Worm (Caenorhabditis elegans) whole organism, young adult: Measurements from ENCODE around the gene hpo-8.

Experiments
- ZK185.1 ChIP-seq: sonication (generic microtip); optimal IDR thresholded peaks from 2 replicates; lab custom pipeline; 2016; ENCODE audit warnings: mild to moderate bottlenecking, missing genetic modification characterization, missing compliant biosample characterization; ENCODE audit not compliant: poor library complexity, severe bottlenecking
- ama-1 ChIP-seq, 3 experiments: fragments of 150-350 bp in 1 of 3; sonication (generic microtip) in 2 of 3; optimal IDR thresholded peaks; 2 replicates each; lab custom pipeline; 2014 to 2018; ENCODE audit warnings: missing biosample characterization in 2 of 3, missing genetic modification characterization in 2 of 3, missing genetic modification reagents in 2 of 3
- cebp-1 ChIP-seq, 2 experiments: fragments of 200-800 bp in 1 of 2; sonication (Bioruptor generic) in 1 of 2; sonication (generic microtip) in 1 of 2; IDR thresholded peaks in 1 of 2; optimal IDR thresholded peaks in 1 of 2; 2 replicates each; pipeline versions ENCODE4 v1.3.6 to Lab custom; 2017 to 2022; ENCODE audit warnings: missing compliant biosample characterization in 2 of 2, missing genetic modification characterization in 2 of 2, mild to moderate bottlenecking in 1 of 2, missing genetic modification reagents in 1 of 2, moderate library complexity in 1 of 2
- him-1 ChIP-seq: sonication (generic microtip); optimal IDR thresholded peaks from 2 replicates; lab custom pipeline; 2016; ENCODE audit warnings: missing genotype, missing genetic modification reagents, missing genetic modification characterization, missing compliant biosample characterization
- mes-4 ChIP-seq: sonication (generic microtip); optimal IDR thresholded peaks from 2 replicates; lab custom pipeline; 2016; ENCODE audit warnings: missing genotype, missing genetic modification characterization, missing compliant biosample characterization
- nfya-1 ChIP-seq: sonication (generic microtip); optimal IDR thresholded peaks from 2 replicates; lab custom pipeline; 2017; ENCODE audit warnings: antibody characterized with exemption, missing compliant biosample characterization, missing genetic modification characterization, borderline replicate concordance; ENCODE audit not compliant: insufficient read depth
- somi-1 ChIP-seq: fragments of 200-800 bp; sonication (Bioruptor generic); optimal IDR thresholded peaks from 2 replicates; lab custom pipeline; 2018; ENCODE audit warnings: mild to moderate bottlenecking, missing genetic modification characterization, missing compliant biosample characterization
- unc-130 ChIP-seq: sonication (generic microtip); optimal IDR thresholded peaks from 2 replicates; lab custom pipeline; 2016; ENCODE audit warnings: missing genetic modification reagents, missing genetic modification characterization, missing compliant biosample characterization
- unc-62 ChIP-seq: fragments of 150-350 bp; optimal IDR thresholded peaks from 2 replicates; lab custom pipeline; 2014; ENCODE audit warnings: missing biosample characterization, missing genetic modification reagents, missing genetic modification characterization
- zfh-2 ChIP-seq: fragments of 200-800 bp; sonication (Bioruptor generic); conservative IDR thresholded peaks from 2 replicates; pipeline ENCODE4 v1.3.6; 2022; ENCODE audit warnings: missing genetic modification reagents, missing genetic modification characterization, missing compliant biosample characterization
- zim-3 ChIP-seq: sonication (generic microtip); optimal IDR thresholded peaks from 2 replicates; lab custom pipeline; 2017; ENCODE audit warnings: mild to moderate bottlenecking, missing genetic modification characterization, moderate library complexity, missing compliant biosample characterization
- ztf-28 ChIP-seq: fragments of 200-800 bp; sonication (Bioruptor generic); IDR thresholded peaks from 2 replicates; pipeline ENCODE4 v1.3.6; 2022; ENCODE audit warnings: missing genetic modification reagents, missing genetic modification characterization, missing compliant biosample characterization

DNA sequence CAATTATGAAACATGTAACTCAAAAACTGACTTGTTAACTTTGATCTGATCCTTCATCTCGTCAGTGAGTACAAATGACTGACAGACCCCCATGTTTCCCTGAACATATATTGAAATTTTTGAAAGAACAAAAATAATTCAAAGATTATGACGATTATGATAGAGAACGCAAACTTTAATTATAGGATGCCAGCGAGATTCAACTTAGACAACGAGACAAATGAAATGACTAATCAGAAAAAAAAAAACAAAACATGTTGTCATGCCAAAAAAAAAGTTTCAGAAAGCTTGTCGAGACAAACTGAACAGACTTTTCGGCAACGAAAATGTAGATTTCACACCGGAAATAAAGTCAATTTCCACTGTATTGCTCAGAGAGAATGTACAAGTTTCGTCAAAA lies 15.6 kb downstream of the hpo-8 start, which contains the start of gene gpa-10:
- TF ChIP-seq ZK185.1 (tag; lab: Kevin White, UChicago) (no peak), nfya-1 (tag; lab: Kevin White, UChicago) (no peak), zim-3 (no peak), somi-1 (GFP tag; lab: Kevin White, UChicago) (no peak), ztf-28 (GFP tag; lab: Robert Waterston, UW) (no peak), unc-130 (GFP tag; lab: Kevin White, UChicago) (no peak), zfh-2 (GFP tag; lab: Robert Waterston, UW) (no peak), mes-4 (tag; lab: Kevin White, UChicago) (no peak), him-1 (tag; lab: Kevin White, UChicago) (no peak), unc-62 (GFP tag; lab: Kevin White, UChicago) (no peak), cebp-1 (GFP tag; IDR thresholded peaks at IDR 0.05; lab: Robert Waterston, UW) (no peak), cebp-1 (tag; optimal IDR thresholded peaks at IDR 0.05; lab: Kevin White, UChicago) (no peak), ama-1 (optimal IDR thresholded peaks at IDR 0.05; lab: Kevin White, UChicago) (no peak), ama-1 (GFP tag; optimal IDR thresholded peaks at IDR 0.05; lab: Kevin White, UChicago) (no peak)
